Worm (Caenorhabditis elegans) whole organism, L1 larva: ENCODE data around the gene unc-32.

Experiments used
- F16B12.6 ChIP-seq: fragments of 150-350 bp; optimal IDR thresholded peaks from 2 replicates; lab custom pipeline; 2014; ENCODE audit warnings: missing biosample characterization, missing genetic modification characterization
- aha-1 ChIP-seq: fragments of 150-350 bp; optimal IDR thresholded peaks from 2 replicates; lab custom pipeline; 2014; ENCODE audit warnings: missing biosample characterization, missing genetic modification characterization
- ama-1 ChIP-seq: fragments of 150-350 bp; optimal IDR thresholded peaks from 2 replicates; lab custom pipeline; 2014
- ceh-63 ChIP-seq: fragments of 200-800 bp; sonication (Bioruptor generic); optimal IDR thresholded peaks from 2 replicates; lab custom pipeline; 2018; ENCODE audit warnings: mild to moderate bottlenecking, missing genetic modification characterization, missing compliant biosample characterization
- ceh-82 ChIP-seq, 3 experiments: fragments of 150-350 bp in 1 of 3; sonication (generic microtip) in 2 of 3; optimal IDR thresholded peaks; 2 replicates each; lab custom pipeline; 2014 to 2017; ENCODE audit warnings: missing biosample characterization in 3 of 3, missing genetic modification characterization in 3 of 3
- jun-1 ChIP-seq: fragments of 150-350 bp; optimal IDR thresholded peaks from 2 replicates; lab custom pipeline; 2014; ENCODE audit warnings: missing biosample characterization, missing genetic modification reagents, missing genetic modification characterization
- lin-14 ChIP-seq: fragments of 200-800 bp; sonication (Bioruptor generic); optimal IDR thresholded peaks from 2 replicates; lab custom pipeline; 2018; ENCODE audit warnings: mild to moderate bottlenecking, missing genetic modification characterization, moderate library complexity, missing compliant biosample characterization
- lin-39 ChIP-seq: fragments of 150-350 bp; optimal IDR thresholded peaks from 2 replicates; lab custom pipeline; 2014; ENCODE audit warnings: missing biosample characterization, missing genetic modification reagents, missing genetic modification characterization
- mdl-1 ChIP-seq, 2 experiments: fragments of 150-350 bp; optimal IDR thresholded peaks; 2 replicates each; lab custom pipeline; 2014 to 2017; ENCODE audit warnings: missing biosample characterization in 2 of 2, missing genetic modification characterization in 2 of 2, inconsistent platforms in 1 of 2
- mef-2 ChIP-seq: fragments of 150-350 bp; optimal IDR thresholded peaks from 2 replicates; lab custom pipeline; 2014; ENCODE audit warnings: missing biosample characterization, missing genetic modification characterization
- skn-1 ChIP-seq: fragments of 150-350 bp; optimal IDR thresholded peaks from 2 replicates; lab custom pipeline; 2014; ENCODE audit warnings: missing biosample characterization, missing genetic modification characterization
- unc-62 ChIP-seq: fragments of 150-350 bp; optimal IDR thresholded peaks from 2 replicates; lab custom pipeline; 2014; ENCODE audit warnings: missing biosample characterization, missing genetic modification reagents, missing genetic modification characterization
- unc-98 ChIP-seq: fragments of 200-800 bp; sonication (Bioruptor generic); IDR thresholded peaks from 2 replicates; pipeline ENCODE4 v1.3.6; 2022; ENCODE audit warnings: missing genetic modification characterization, missing compliant biosample characterization

DNA sequence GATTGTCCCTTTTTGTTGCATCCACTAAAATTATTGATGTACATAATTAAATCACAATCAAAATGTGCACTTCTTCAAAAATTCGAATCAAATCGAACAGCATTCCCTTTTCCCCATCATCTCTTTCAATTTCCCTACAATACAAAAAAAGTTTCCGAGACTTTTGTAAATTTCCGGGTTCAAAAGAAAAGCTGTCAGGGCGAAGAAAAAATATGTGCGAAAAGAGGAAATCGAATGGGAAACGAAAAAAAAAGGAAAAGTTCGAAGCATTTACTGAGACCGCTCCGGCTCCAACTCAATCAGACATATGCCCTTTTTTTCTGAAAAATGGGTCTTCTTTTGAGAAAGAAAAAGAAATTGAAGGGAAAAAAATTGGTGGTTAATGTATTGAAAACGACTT is 43.7 kb downstream of the unc-32 start:
- no peak for TF ChIP-seq aha-1
- TF ChIP-seq ceh-82 (tag; optimal IDR thresholded peaks at IDR 0.05; lab: Kevin White, UChicago), result no peak
- TF ChIP-seq skn-1, result no peak
- TF ChIP-seq mef-2 (tag; lab: Kevin White, UChicago), result no peak
- no peak for TF ChIP-seq ceh-63
- no peak for TF ChIP-seq unc-98
- TF ChIP-seq unc-62 (GFP tag; lab: Kevin White, UChicago), result no peak
- no peak for TF ChIP-seq ama-1 (lab: Kevin White, UChicago)
- TF ChIP-seq lin-39 (tag; lab: Kevin White, UChicago), result no peak
- TF ChIP-seq lin-14 (GFP tag; lab: Kevin White, UChicago), result peak; percentile 38
- TF ChIP-seq mdl-1 (tag; optimal IDR thresholded peaks at IDR 0.05; lab: Kevin White, UChicago), result no peak
- TF ChIP-seq jun-1 (tag; lab: Kevin White, UChicago), result no peak
- TF ChIP-seq F16B12.6, result no peak
